Worm (Caenorhabditis elegans): ENCODE results near the gene ocr-4.

- TF ChIP-seq R02D3.7 (tag; optimal IDR thresholded peaks at IDR 0.05), result no peak
- TF ChIP-seq elt-3 (tag; optimal IDR thresholded peaks at IDR 0.05), result no peak
- no peak for TF ChIP-seq ama-1 (optimal IDR thresholded peaks at IDR 0.05)
Measured at ce11 chrIV:7323904-7324303, 8.7 kb downstream of the ocr-4 start.

Measured in whole organism, L2 larva.